Fruit fly (Drosophila melanogaster): ENCODE measurements around the gene CG15594.
A peak's percentile ranks its signal among the peaks of the same experiment; 100 is the strongest.

CG15594 gene

DNA sequence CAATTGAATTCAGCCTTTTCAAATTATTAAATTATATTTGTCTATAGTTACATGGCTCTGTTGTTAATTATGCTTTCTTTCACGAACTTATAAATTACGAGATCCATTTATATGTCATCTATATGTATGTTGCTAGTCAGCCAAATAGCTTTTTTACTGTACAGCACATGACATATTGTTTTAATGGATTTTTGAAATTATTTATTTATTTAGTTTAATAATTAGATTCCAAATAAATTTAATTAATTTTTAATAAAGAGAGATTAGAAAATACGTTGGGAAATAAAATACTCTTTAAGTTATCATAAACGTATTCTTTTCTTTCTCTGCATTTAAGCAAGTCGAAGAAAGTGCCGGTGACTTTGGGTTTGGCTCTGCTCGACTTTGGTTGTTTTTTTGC lies 46.2 kb upstream of the CG15594 start (continued):
- no peak for TF ChIP-seq CG8632 (GFP tag; optimal IDR thresholded peaks at IDR 0.05)
- no peak for TF ChIP-seq CG16779 (tag; optimal IDR thresholded peaks at IDR 0.05)
- TF ChIP-seq CG34406 (GFP tag; optimal IDR thresholded peaks at IDR 0.05), result peak; percentile 34
- peak; percentile 25 for TF ChIP-seq acj6 (GFP tag; optimal IDR thresholded peaks at IDR 0.05)
- TF ChIP-seq Hr39 (GFP tag; optimal IDR thresholded peaks at IDR 0.05), result no peak
- TF ChIP-seq CG15336 (GFP tag; IDR thresholded peaks at IDR 0.05), result peak; percentile 54
- TF ChIP-seq achi (GFP tag; optimal IDR thresholded peaks at IDR 0.05), result peak; percentile 39
- TF ChIP-seq Ets96B (tag; optimal IDR thresholded peaks at IDR 0.05), result no peak
- TF ChIP-seq vri (GFP tag; optimal IDR thresholded peaks at IDR 0.05), result no peak
- TF ChIP-seq CG9139 (GFP tag; optimal IDR thresholded peaks at IDR 0.05), result no peak
- peak; percentile 38; the same call in 1 of the 3 replicates for TF ChIP-seq eg (GFP tag; IDR thresholded peaks at IDR 0.05)
- TF ChIP-seq CG6854 (GFP tag; optimal IDR thresholded peaks at IDR 0.05), result no peak
- TF ChIP-seq fkh (GFP tag; optimal IDR thresholded peaks at IDR 0.05), result no peak
- peak; percentile 18 for TF ChIP-seq pdm3 (GFP tag; optimal IDR thresholded peaks at IDR 0.05)
- TF ChIP-seq CG3032 (tag; optimal IDR thresholded peaks at IDR 0.05), result no peak
- TF ChIP-seq lz (GFP tag; optimal IDR thresholded peaks at IDR 0.05), result no peak
- no peak for TF ChIP-seq Eip93F (GFP tag; optimal IDR thresholded peaks at IDR 0.05)

DNA sequence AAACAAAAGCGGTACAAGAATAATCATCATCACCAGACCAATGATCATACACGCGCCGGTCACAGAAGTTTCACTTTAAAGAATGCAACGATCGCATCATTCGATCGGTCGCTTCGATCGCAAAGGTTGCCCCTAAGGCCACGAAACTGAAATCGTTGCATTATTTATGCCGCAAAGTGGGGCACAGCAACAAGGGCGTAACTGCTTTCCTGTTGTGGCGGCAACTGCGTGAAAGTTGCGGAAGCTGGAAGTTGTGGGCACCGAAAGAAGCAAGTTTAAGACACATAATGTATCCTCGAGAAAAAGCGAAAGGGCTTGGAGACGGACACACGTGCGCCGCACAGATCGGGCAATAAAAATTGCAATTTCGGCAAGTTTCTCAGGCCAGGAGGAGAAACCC lies 43.5 kb upstream of the CG15594 start:
- TF ChIP-seq CG6854 (GFP tag; optimal IDR thresholded peaks at IDR 0.05) (peak; percentile 55), Blimp-1 (GFP tag; optimal IDR thresholded peaks at IDR 0.05) (peak; percentile 97), Hr4 (GFP tag; optimal IDR thresholded peaks at IDR 0.05) (no peak), fkh (GFP tag; optimal IDR thresholded peaks at IDR 0.05) (no peak)

DNA sequence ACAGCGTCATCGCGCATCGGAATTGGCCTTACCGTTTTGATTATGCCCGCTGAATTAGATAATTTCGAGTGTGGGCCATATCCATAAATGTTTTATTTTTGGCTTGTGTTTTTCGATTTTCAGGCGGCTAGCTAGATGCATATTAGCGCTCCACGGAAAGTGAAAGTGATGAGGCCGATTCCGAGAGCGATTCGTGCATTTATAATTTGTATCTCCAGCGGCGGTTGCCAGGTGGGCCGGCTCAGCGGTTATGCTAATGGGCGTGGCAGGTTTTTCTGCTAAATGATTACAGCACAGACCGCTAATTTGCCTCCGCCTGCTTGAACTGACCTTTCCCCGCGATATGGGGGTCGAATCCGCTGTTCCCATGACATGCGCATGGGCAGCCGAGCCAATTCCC lies 42.5 kb upstream of the CG15594 start:
- TF ChIP-seq dac (GFP tag; optimal IDR thresholded peaks at IDR 0.05), result no peak
- no peak for TF ChIP-seq dsx (GFP tag; optimal IDR thresholded peaks at IDR 0.05; ENCODE audit: poor library complexity, severe bottlenecking)
- no peak for TF ChIP-seq fd85E (GFP tag; optimal IDR thresholded peaks at IDR 0.05)
- no peak for TF ChIP-seq CG31627 (GFP tag; optimal IDR thresholded peaks at IDR 0.05)
- TF ChIP-seq fkh (GFP tag; optimal IDR thresholded peaks at IDR 0.05), result no peak
- TF ChIP-seq CG10669 (GFP tag; optimal IDR thresholded peaks at IDR 0.05), result no peak
- TF ChIP-seq Smox (GFP tag; optimal IDR thresholded peaks at IDR 0.05), result no peak
- no peak for TF ChIP-seq Lpt (GFP tag; optimal IDR thresholded peaks at IDR 0.05)
- no peak for TF ChIP-seq Hr39 (GFP tag; optimal IDR thresholded peaks at IDR 0.05)

DNA sequence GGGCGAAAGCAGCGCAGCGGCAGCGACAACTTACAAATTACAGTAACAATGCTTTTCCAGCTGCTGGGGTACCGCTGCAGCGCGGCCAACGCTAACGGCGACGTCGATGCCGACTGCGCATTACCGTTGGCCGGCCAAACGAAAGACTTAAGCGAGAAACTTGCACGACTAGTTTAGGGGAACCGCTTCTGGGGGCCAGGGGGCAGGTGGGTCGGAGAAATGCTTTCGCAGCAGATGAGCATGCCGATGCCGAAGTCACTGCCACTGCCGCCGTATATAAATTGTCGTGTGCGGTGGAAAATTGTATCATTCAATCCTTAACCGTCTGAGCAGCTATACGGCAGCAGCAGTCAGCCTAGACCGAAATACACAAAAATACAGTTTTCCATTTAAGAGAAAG lies 38.8 kb upstream of the CG15594 start, which contains the start of gene Osi7:
Osi7 (plus strand) TSS at position 301 of the 400 bp plus-strand sequence.
- TF ChIP-seq Met (GFP tag; optimal IDR thresholded peaks at IDR 0.05) (no peak), Eip78C (GFP tag) (peak; percentile 20), CG11762 (GFP tag; optimal IDR thresholded peaks at IDR 0.05; ENCODE audit: insufficient read depth) (no peak), CG9139 (GFP tag; optimal IDR thresholded peaks at IDR 0.05) (no peak), eg (GFP tag; IDR thresholded peaks at IDR 0.05) (0 out of 3 replicates have a peak, but pooled peaks have one; percentile 9), fd85E (GFP tag; optimal IDR thresholded peaks at IDR 0.05) (no peak)

DNA sequence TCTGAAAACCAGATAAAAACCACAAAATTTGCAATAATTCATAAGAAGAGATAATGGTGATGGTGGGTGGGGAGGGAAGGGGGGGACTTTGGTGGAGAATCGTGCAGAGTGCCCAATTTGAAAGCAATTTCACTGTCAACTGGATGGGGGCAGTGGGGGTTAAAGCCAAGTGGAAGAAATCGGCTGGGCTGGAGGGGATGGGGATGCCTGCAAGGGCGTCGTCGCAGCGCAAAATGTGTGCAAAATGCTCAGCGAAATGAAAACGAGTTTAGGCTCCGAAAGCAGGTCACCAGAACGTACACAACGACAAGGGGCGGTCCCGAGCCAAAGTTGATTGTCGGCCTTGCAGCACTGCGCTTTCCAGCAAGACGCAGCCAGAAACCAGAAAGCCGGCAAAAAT lies 34.7 kb upstream of the CG15594 start:
- peak; percentile 89 for TF ChIP-seq CG6854 (GFP tag; optimal IDR thresholded peaks at IDR 0.05)
- TF ChIP-seq CG3919 (GFP tag; optimal IDR thresholded peaks at IDR 0.05), result no peak
- TF ChIP-seq CG3032 (tag; optimal IDR thresholded peaks at IDR 0.05), result no peak
- peak; percentile 96 for TF ChIP-seq Blimp-1 (GFP tag; optimal IDR thresholded peaks at IDR 0.05)
- no peak for TF ChIP-seq CG4318 (GFP tag; optimal IDR thresholded peaks at IDR 0.05)
- no peak for TF ChIP-seq net (GFP tag; optimal IDR thresholded peaks at IDR 0.05)
- TF ChIP-seq Hr39 (GFP tag; optimal IDR thresholded peaks at IDR 0.05), result no peak
- no peak for TF ChIP-seq cyc (GFP tag; optimal IDR thresholded peaks at IDR 0.05)

Data from whole organism, prepupa.